Worm (Caenorhabditis elegans) whole organism, early embryonic: ENCODE data around the gene gly-14.

Source experiments
- B0310.2 ChIP-seq: sonication (generic microtip); optimal IDR thresholded peaks from 2 replicates; lab custom pipeline; 2016; ENCODE audit warnings: mild to moderate bottlenecking, missing genetic modification characterization, missing compliant biosample characterization
- F13C5.2 ChIP-seq: sonication (generic microtip); optimal IDR thresholded peaks from 2 replicates; lab custom pipeline; 2017; ENCODE audit warnings: mild to moderate bottlenecking, missing genetic modification characterization, inconsistent platforms, missing compliant biosample characterization
- aly-1 ChIP-seq: sonication (generic microtip); optimal IDR thresholded peaks from 2 replicates; lab custom pipeline; 2016; ENCODE audit warnings: missing genetic modification characterization, missing compliant biosample characterization
- ama-1 ChIP-seq: fragments of 150-350 bp; optimal IDR thresholded peaks from 2 replicates; lab custom pipeline; 2014
- ceh-13 ChIP-seq: fragments of 200-800 bp; sonication (Bioruptor generic); optimal IDR thresholded peaks from 2 replicates; lab custom pipeline; 2018; ENCODE audit warnings: mild to moderate bottlenecking, missing genetic modification characterization, missing compliant biosample characterization
- ceh-36 ChIP-seq: sonication (generic microtip); optimal IDR thresholded peaks from 2 replicates; lab custom pipeline; 2016; ENCODE audit warnings: missing genetic modification characterization, inconsistent platforms, missing compliant biosample characterization
- ets-7 ChIP-seq: sonication (generic microtip); optimal IDR thresholded peaks from 2 replicates; lab custom pipeline; 2016; ENCODE audit warnings: missing genotype, missing genetic modification characterization, missing compliant biosample characterization
- flt-1 ChIP-seq: fragments of 200-800 bp; sonication (Bioruptor generic); IDR thresholded peaks from 2 replicates; pipeline ENCODE4 v1.3.6; 2022; ENCODE audit warnings: missing genetic modification characterization, missing compliant biosample characterization
- hmbx-1 ChIP-seq: sonication (generic microtip); optimal IDR thresholded peaks from 2 replicates; lab custom pipeline; 2016; ENCODE audit warnings: mild to moderate bottlenecking, missing genetic modification characterization, missing compliant biosample characterization
- hmg-4 ChIP-seq: fragments of 200-800 bp; sonication (Bioruptor generic); optimal IDR thresholded peaks from 2 replicates; lab custom pipeline; 2018; ENCODE audit warnings: mild to moderate bottlenecking, missing genetic modification characterization, missing compliant biosample characterization
- hnd-1 ChIP-seq: sonication (generic microtip); optimal IDR thresholded peaks from 2 replicates; lab custom pipeline; 2016; ENCODE audit warnings: missing genetic modification characterization, missing compliant biosample characterization
- pes-1 ChIP-seq: fragments of 200-800 bp; sonication (Bioruptor generic); IDR thresholded peaks from 2 replicates; pipeline ENCODE4 v1.3.6; 2022; ENCODE audit warnings: missing genetic modification reagents, missing genetic modification characterization, missing compliant biosample characterization
- scrt-1 ChIP-seq: fragments of 200-800 bp; sonication (Bioruptor generic); IDR thresholded peaks from 2 replicates; pipeline ENCODE4 v1.3.6; 2022; ENCODE audit warnings: missing genetic modification characterization, missing compliant biosample characterization
- sea-1 ChIP-seq: fragments of 200-800 bp; sonication (Bioruptor generic); conservative IDR thresholded peaks from 2 replicates; pipeline ENCODE4 v1.3.6; 2022; ENCODE audit warnings: missing genetic modification characterization, missing compliant biosample characterization
- tbx-11 ChIP-seq: fragments of 200-800 bp; sonication (Bioruptor generic); IDR thresholded peaks from 2 replicates; pipeline ENCODE4 v1.3.6; 2022; ENCODE audit warnings: missing genetic modification characterization, missing compliant biosample characterization
- tbx-37 ChIP-seq: fragments of 200-800 bp; sonication (Bioruptor generic); conservative IDR thresholded peaks from 2 replicates; pipeline ENCODE4 v1.3.6; 2022; ENCODE audit warnings: missing genetic modification reagents, missing genetic modification characterization, missing compliant biosample characterization
- tra-4 ChIP-seq: sonication (generic microtip); optimal IDR thresholded peaks from 2 replicates; lab custom pipeline; 2017; ENCODE audit warnings: missing genetic modification characterization, missing compliant biosample characterization

The gly-14 gene

DNA sequence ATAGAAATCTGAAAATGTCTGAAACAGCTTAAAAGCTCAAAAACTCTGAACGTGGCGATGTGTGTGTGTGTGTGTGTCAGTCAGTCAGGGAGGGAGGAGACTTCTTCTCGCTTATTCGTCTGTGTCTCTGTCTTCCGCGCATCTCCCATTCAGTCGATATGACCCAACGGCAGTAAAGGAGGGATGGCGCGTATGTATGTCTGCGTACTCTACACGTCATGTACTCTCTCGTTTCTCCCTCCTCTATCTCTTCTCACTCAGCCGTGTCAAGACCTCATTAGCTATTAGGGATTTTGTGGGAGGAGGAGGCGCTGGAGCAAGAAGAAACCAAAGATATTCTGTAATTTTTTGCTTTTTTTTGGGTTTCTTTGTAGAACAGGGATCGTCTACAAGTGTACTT is 39.0 kb upstream of the gly-14 start:
- TF ChIP-seq hnd-1 (tag; lab: Kevin White, UChicago), result no peak
- TF ChIP-seq ceh-36, result no peak
- no peak for TF ChIP-seq hmg-4 (GFP tag; lab: Kevin White, UChicago)
- no peak for TF ChIP-seq hmbx-1 (tag; lab: Kevin White, UChicago)
- no peak for TF ChIP-seq ceh-13

DNA sequence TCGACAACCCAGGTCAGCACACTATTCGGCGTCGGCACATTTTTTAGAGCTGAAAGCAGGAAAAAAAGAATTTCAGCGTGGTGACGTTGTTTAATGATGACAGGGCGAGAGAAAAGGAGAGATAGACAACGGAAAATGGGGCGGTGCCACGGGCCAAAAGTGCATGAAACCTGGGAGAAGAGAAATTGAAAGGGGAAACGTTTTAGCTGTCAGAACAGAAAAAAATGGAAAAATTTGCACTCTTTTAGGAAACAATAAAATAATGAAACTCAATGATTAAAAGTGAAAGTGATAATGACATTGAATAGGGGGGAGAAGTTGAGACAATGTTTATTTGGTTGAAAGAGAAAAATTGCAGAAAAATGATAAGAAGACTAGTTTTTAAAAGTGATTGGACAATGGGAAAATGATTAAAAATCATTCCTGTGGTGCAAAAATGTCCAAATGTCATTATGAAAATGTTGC is 36.7 kb upstream of the gly-14 start, which contains the start of gene pitp-1:
TSS of gene pitp-1 (minus strand) at position 51 of the 465 bp plus-strand sequence.
- no peak for TF ChIP-seq flt-1

DNA sequence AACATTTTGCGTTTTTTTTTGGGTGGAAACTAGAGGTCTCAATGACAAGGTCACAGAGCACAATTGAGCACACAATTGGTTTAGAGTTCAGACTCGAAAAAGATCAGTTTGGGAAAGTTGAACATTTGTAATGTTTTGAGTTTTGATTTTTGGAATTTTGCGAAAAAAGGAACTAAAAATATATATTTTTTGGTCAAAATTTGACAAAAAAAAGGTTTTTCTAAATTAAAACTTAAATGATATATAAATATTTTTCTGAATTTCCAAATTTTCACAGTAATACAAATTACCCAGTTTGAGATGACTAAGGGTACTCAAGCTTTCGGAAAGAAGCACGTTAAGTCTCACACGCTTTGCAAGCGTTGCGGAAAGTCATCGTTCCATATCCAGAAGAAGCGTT is 35.3 kb upstream of the gly-14 start, which contains the start of gene rpl-37:
TSS of gene rpl-37 (plus strand) at position 301 of the 400 bp plus-strand sequence.
- TF ChIP-seq aly-1 (no peak), ceh-13 (no peak), ceh-36 (no peak), hmg-4 (GFP tag; lab: Kevin White, UChicago) (no peak), flt-1 (no peak), ama-1 (lab: Kevin White, UChicago) (no peak), scrt-1 (no peak), F13C5.2 (tag; lab: Kevin White, UChicago) (no peak), tra-4 (tag; lab: Kevin White, UChicago) (no peak), B0310.2 (tag; lab: Kevin White, UChicago) (no peak), hmbx-1 (tag; lab: Kevin White, UChicago) (no peak), tbx-37 (GFP tag; lab: Robert Waterston, UW) (no peak), sea-1 (GFP tag; lab: Robert Waterston, UW) (no peak), tbx-11 (no peak)

DNA sequence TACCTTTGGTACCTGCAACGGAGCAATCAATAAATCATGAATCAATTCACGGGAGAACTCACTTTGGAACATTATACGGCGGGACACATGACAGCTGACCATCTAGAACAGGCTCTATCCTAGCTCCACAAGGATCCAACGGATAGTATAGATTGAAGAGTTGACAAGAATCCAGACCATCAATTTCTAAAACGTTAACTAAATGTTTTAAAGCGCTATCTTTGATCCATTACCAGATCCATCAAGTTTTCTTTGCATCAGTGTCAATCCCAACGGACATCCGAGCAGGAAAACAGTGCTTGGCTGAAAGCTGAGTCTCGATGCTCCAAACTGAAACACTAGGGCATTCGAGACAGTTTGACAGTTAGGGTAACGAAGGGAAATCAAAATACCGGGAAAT is 30.3 kb upstream of the gly-14 start:
- TF ChIP-seq tra-4 (tag; lab: Kevin White, UChicago), result no peak
- TF ChIP-seq ets-7 (tag; lab: Kevin White, UChicago), result no peak
- no peak for TF ChIP-seq ceh-13
- no peak for TF ChIP-seq ama-1 (lab: Kevin White, UChicago)
- no peak for TF ChIP-seq sea-1 (GFP tag; lab: Robert Waterston, UW)
- TF ChIP-seq hnd-1 (tag; lab: Kevin White, UChicago), result no peak
- no peak for TF ChIP-seq aly-1
- no peak for TF ChIP-seq B0310.2 (tag; lab: Kevin White, UChicago)
- no peak for TF ChIP-seq scrt-1
- no peak for TF ChIP-seq flt-1
- no peak for TF ChIP-seq pes-1 (GFP tag; lab: Robert Waterston, UW)
- TF ChIP-seq hmbx-1 (tag; lab: Kevin White, UChicago), result no peak
- no peak for TF ChIP-seq tbx-37 (GFP tag; lab: Robert Waterston, UW)
- TF ChIP-seq tbx-11, result no peak
- TF ChIP-seq ceh-36, result no peak
- no peak for TF ChIP-seq hmg-4 (GFP tag; lab: Kevin White, UChicago)
- no peak for TF ChIP-seq F13C5.2 (tag; lab: Kevin White, UChicago)

DNA sequence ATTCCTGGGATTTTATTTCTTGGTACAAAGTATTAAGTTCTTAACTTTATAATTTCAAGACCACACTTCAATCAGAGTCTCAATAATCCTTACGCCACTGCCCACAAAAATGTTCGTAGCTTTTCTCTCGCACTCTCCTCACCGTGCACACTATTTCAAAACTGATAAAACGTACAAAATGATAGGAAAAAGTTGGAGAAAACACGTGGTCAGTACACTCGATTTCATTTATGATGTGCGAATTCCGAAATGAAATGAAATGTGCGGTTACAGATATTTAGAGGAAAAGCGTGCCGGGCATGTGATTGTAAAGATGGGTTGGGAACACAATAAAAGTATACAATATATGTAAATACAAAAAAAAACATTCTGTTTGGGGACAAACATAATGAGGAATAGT is 27.4 kb upstream of the gly-14 start:
- TF ChIP-seq ceh-13 (no peak), tra-4 (tag; lab: Kevin White, UChicago) (no peak), scrt-1 (no peak), ama-1 (lab: Kevin White, UChicago) (no peak), sea-1 (GFP tag; lab: Robert Waterston, UW) (no peak), flt-1 (no peak), tbx-37 (GFP tag; lab: Robert Waterston, UW) (no peak)

DNA sequence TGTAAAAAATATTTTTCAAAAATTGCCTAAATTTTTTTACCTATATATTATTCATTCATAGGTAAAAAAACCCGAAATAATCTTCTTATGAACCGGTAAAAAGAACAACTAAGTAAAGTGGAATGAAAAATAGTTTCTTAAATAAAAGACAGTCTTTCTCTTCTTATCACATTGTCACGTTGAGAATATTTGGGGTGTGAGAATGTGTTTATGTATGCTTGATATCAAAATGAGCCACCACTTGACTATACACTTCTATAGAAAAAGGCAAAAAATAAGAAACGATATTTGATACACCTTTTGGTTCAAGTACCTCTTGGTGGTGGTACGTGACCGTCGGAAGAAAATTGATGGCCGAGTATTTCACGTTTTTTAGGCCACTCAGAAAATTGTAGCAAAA is 26.5 kb upstream of the gly-14 start, which contains the start of gene hmit-1.3:
TSS of gene hmit-1.3 (minus strand) at position 103 of the 400 bp plus-strand sequence.
- TF ChIP-seq ama-1 (lab: Kevin White, UChicago) (no peak), flt-1 (no peak), hmg-4 (GFP tag; lab: Kevin White, UChicago) (no peak), ceh-36 (no peak), hmbx-1 (tag; lab: Kevin White, UChicago) (no peak), hnd-1 (tag; lab: Kevin White, UChicago) (no peak), ets-7 (tag; lab: Kevin White, UChicago) (no peak), tbx-11 (no peak), ceh-13 (no peak), tbx-37 (GFP tag; lab: Robert Waterston, UW) (no peak), sea-1 (GFP tag; lab: Robert Waterston, UW) (no peak), scrt-1 (no peak)

DNA sequence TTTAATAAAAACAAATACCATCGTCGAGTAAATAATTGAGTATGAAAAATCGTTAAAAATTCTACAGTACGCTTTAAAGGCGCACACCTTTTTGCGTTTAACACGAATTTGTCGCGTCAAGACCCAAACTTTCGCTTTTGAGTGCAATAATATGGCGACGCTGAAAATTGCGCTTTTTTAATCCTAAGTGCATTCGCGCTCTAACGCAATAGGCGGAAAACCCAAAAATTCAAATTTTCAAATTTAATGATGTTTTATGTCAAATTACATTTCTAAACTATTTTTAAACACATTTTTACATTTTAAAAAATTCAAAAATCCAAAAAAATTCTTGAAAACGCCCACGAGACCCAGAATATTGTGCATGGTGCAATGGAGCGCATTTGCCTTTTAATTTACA is 18.8 kb upstream of the gly-14 start:
- TF ChIP-seq hnd-1 (tag; lab: Kevin White, UChicago), result no peak
- no peak for TF ChIP-seq pes-1 (GFP tag; lab: Robert Waterston, UW)
- TF ChIP-seq B0310.2 (tag; lab: Kevin White, UChicago), result no peak
- no peak for TF ChIP-seq flt-1
- TF ChIP-seq ceh-36, result no peak
- no peak for TF ChIP-seq sea-1 (GFP tag; lab: Robert Waterston, UW)
- no peak for TF ChIP-seq scrt-1
- TF ChIP-seq tbx-11, result no peak
- TF ChIP-seq ama-1 (lab: Kevin White, UChicago), result no peak
- no peak for TF ChIP-seq ets-7 (tag; lab: Kevin White, UChicago)
- TF ChIP-seq hmg-4 (GFP tag; lab: Kevin White, UChicago), result no peak
- TF ChIP-seq F13C5.2 (tag; lab: Kevin White, UChicago), result no peak
- TF ChIP-seq tbx-37 (GFP tag; lab: Robert Waterston, UW), result no peak
- no peak for TF ChIP-seq aly-1
- TF ChIP-seq hmbx-1 (tag; lab: Kevin White, UChicago), result no peak
- TF ChIP-seq tra-4 (tag; lab: Kevin White, UChicago), result no peak
- no peak for TF ChIP-seq ceh-13

DNA sequence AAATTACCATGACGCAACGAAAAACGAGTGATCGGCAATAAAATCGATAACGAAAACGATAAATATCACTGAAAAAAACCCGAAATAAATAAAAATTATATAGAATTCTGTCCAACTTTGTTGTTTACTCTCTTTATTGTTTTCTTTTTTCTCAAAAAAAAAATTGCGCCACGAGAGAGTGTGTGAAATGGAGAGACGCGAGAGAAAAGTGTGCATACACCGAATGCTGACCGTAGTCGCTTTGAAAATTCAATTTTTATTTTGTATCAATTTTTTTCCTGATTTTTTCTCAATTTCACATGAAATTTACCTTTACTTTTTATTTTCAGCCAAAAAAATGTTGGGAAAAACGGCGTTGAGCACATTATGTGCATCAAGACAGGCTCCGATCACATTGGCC is 16.9 kb upstream of the gly-14 start, which contains the start of the genes M01F1.4 and mrpl-35:
TSS of gene M01F1.4 (minus strand) at position 126 of the 400 bp plus-strand sequence.
TSS of gene mrpl-35 (plus strand) at position 330 of the 400 bp plus-strand sequence.
- TF ChIP-seq ceh-36 (no peak), hnd-1 (tag; lab: Kevin White, UChicago) (no peak), aly-1 (no peak), ceh-13 (no peak), scrt-1 (no peak), sea-1 (GFP tag; lab: Robert Waterston, UW) (no peak), tra-4 (tag; lab: Kevin White, UChicago) (no peak), tbx-37 (GFP tag; lab: Robert Waterston, UW) (no peak), B0310.2 (tag; lab: Kevin White, UChicago) (no peak), F13C5.2 (tag; lab: Kevin White, UChicago) (no peak), ama-1 (lab: Kevin White, UChicago) (no peak)
